Worm (Caenorhabditis elegans) whole organism, late embryonic: Measurements from ENCODE around the gene F27B10.1.

Experiments
- F13H6.1 ChIP-seq: sonication (generic microtip); optimal IDR thresholded peaks from 2 replicates; lab custom pipeline; 2016; ENCODE audit warnings: missing genetic modification characterization, missing compliant biosample characterization
- K02D7.2 ChIP-seq: sonication (generic microtip); optimal IDR thresholded peaks from 2 replicates; lab custom pipeline; 2017; ENCODE audit warnings: mild to moderate bottlenecking, missing genetic modification characterization, missing compliant biosample characterization
- K09A11.1 ChIP-seq: sonication (generic microtip); optimal IDR thresholded peaks from 2 replicates; lab custom pipeline; 2017; ENCODE audit warnings: antibody characterized with exemption, mild to moderate bottlenecking, missing genetic modification characterization, missing compliant biosample characterization; ENCODE audit not compliant: insufficient read depth
- T23F11.4 ChIP-seq: fragments of 200-800 bp; sonication (Bioruptor generic); optimal IDR thresholded peaks from 2 replicates; lab custom pipeline; 2018; ENCODE audit warnings: mild to moderate bottlenecking, missing genetic modification characterization, missing compliant biosample characterization
- Y22D7AL.16 ChIP-seq: sonication (generic microtip); optimal IDR thresholded peaks from 2 replicates; lab custom pipeline; 2016; ENCODE audit warnings: missing genetic modification characterization, missing compliant biosample characterization
- ama-1 ChIP-seq: fragments of 150-350 bp; optimal IDR thresholded peaks from 2 replicates; lab custom pipeline; 2014
- ceh-14 ChIP-seq: sonication (generic microtip); optimal IDR thresholded peaks from 2 replicates; lab custom pipeline; 2016; ENCODE audit warnings: missing genotype, missing genetic modification characterization, missing compliant biosample characterization
- ceh-18 ChIP-seq: sonication (generic microtip); optimal IDR thresholded peaks from 2 replicates; lab custom pipeline; 2016; ENCODE audit warnings: missing genetic modification characterization, missing compliant biosample characterization
- ceh-19 ChIP-seq: fragments of 200-800 bp; sonication (Bioruptor generic); optimal IDR thresholded peaks from 2 replicates; lab custom pipeline; 2018; ENCODE audit warnings: mild to moderate bottlenecking, missing genetic modification characterization, missing compliant biosample characterization
- ceh-2 ChIP-seq: sonication (generic microtip); optimal IDR thresholded peaks from 2 replicates; lab custom pipeline; 2016; ENCODE audit warnings: missing genotype, missing genetic modification characterization, missing compliant biosample characterization
- ceh-30 ChIP-seq: fragments of 150-350 bp; optimal IDR thresholded peaks from 2 replicates; lab custom pipeline; 2014; ENCODE audit warnings: missing biosample characterization, missing genetic modification characterization
- ceh-31 ChIP-seq: sonication (generic microtip); optimal IDR thresholded peaks from 2 replicates; lab custom pipeline; 2016; ENCODE audit warnings: missing genetic modification characterization, missing compliant biosample characterization
- ceh-34 ChIP-seq: sonication (generic microtip); optimal IDR thresholded peaks from 2 replicates; lab custom pipeline; 2016; ENCODE audit warnings: mild to moderate bottlenecking, missing genetic modification characterization, missing compliant biosample characterization
- ceh-48 ChIP-seq: sonication (generic microtip); optimal IDR thresholded peaks from 2 replicates; lab custom pipeline; 2016; ENCODE audit warnings: missing genetic modification characterization, inconsistent platforms, missing compliant biosample characterization
- ceh-6 ChIP-seq: fragments of 200-800 bp; sonication (Bioruptor generic); optimal IDR thresholded peaks from 2 replicates; lab custom pipeline; 2018; ENCODE audit warnings: mild to moderate bottlenecking, missing genetic modification characterization, missing compliant biosample characterization
- dve-1 ChIP-seq: sonication (generic microtip); optimal IDR thresholded peaks from 2 replicates; lab custom pipeline; 2017; ENCODE audit warnings: antibody characterized with exemption, mild to moderate bottlenecking, missing genetic modification characterization, missing compliant biosample characterization
- elt-2 ChIP-seq: sonication (generic microtip); optimal IDR thresholded peaks from 2 replicates; lab custom pipeline; 2016; ENCODE audit warnings: missing genetic modification reagents, missing genetic modification characterization, missing compliant biosample characterization
- ets-4 ChIP-seq: sonication (generic microtip); optimal IDR thresholded peaks from 2 replicates; lab custom pipeline; 2016; ENCODE audit warnings: missing genetic modification characterization, missing compliant biosample characterization
- eyg-1 ChIP-seq: sonication (generic microtip); optimal IDR thresholded peaks from 2 replicates; lab custom pipeline; 2016; ENCODE audit warnings: missing genotype, missing genetic modification characterization, missing compliant biosample characterization
- fkh-10 ChIP-seq: fragments of 150-350 bp; optimal IDR thresholded peaks from 2 replicates; lab custom pipeline; 2014; ENCODE audit warnings: missing biosample characterization, missing genetic modification reagents, missing genetic modification characterization
- hlh-15 ChIP-seq: sonication (generic microtip); optimal IDR thresholded peaks from 2 replicates; lab custom pipeline; 2016; ENCODE audit warnings: missing genetic modification characterization, missing compliant biosample characterization
- hlh-30 ChIP-seq: sonication (generic microtip); optimal IDR thresholded peaks from 2 replicates; lab custom pipeline; 2017; ENCODE audit warnings: antibody characterized with exemption, missing genetic modification characterization, missing compliant biosample characterization; ENCODE audit not compliant: insufficient read depth
- madf-2 ChIP-seq: sonication (generic microtip); optimal IDR thresholded peaks from 2 replicates; lab custom pipeline; 2017; ENCODE audit warnings: missing genetic modification characterization, missing compliant biosample characterization
- mec-3 ChIP-seq: sonication (generic microtip); optimal IDR thresholded peaks from 2 replicates; lab custom pipeline; 2016; ENCODE audit warnings: borderline replicate concordance, missing genetic modification characterization, missing compliant biosample characterization
- nfya-1 ChIP-seq: sonication (generic microtip); optimal IDR thresholded peaks from 2 replicates; lab custom pipeline; 2017; ENCODE audit warnings: missing genetic modification characterization, mild to moderate bottlenecking, missing compliant biosample characterization, antibody characterized with exemption, moderate library complexity
- nhr-232 ChIP-seq: sonication (generic microtip); optimal IDR thresholded peaks from 2 replicates; lab custom pipeline; 2016; ENCODE audit warnings: missing genetic modification characterization, missing compliant biosample characterization
- odd-2 ChIP-seq: sonication (generic microtip); optimal IDR thresholded peaks from 2 replicates; lab custom pipeline; 2017; ENCODE audit warnings: antibody characterized with exemption, mild to moderate bottlenecking, missing genetic modification characterization, missing compliant biosample characterization
- pag-3 ChIP-seq: sonication (generic microtip); optimal IDR thresholded peaks from 2 replicates; lab custom pipeline; 2016; ENCODE audit warnings: missing compliant biosample characterization, missing genetic modification characterization, borderline replicate concordance
- pax-1 ChIP-seq: fragments of 150-350 bp; optimal IDR thresholded peaks from 2 replicates; lab custom pipeline; 2014; ENCODE audit warnings: missing biosample characterization, missing genetic modification characterization
- pha-2 ChIP-seq: sonication (generic microtip); optimal IDR thresholded peaks from 2 replicates; lab custom pipeline; 2017; ENCODE audit warnings: mild to moderate bottlenecking, missing genetic modification characterization, missing compliant biosample characterization
- pqm-1 ChIP-seq: sonication (generic microtip); optimal IDR thresholded peaks from 2 replicates; lab custom pipeline; 2016; ENCODE audit warnings: missing genetic modification characterization, missing compliant biosample characterization
- ref-2 ChIP-seq: sonication (generic microtip); optimal IDR thresholded peaks from 2 replicates; lab custom pipeline; 2016; ENCODE audit warnings: missing genetic modification characterization, missing compliant biosample characterization
- rnt-1 ChIP-seq: sonication (generic microtip); optimal IDR thresholded peaks from 2 replicates; lab custom pipeline; 2016; ENCODE audit warnings: missing genetic modification characterization, missing compliant biosample characterization
- sdc-2 ChIP-seq: sonication (generic microtip); optimal IDR thresholded peaks from 2 replicates; lab custom pipeline; 2016; ENCODE audit warnings: missing genotype, missing genetic modification characterization, missing compliant biosample characterization
- sox-2 ChIP-seq: fragments of 200-800 bp; sonication (Bioruptor generic); IDR thresholded peaks from 2 replicates; pipeline ENCODE4 v1.3.6; 2022; ENCODE audit warnings: missing genetic modification reagents, missing genetic modification characterization, missing compliant biosample characterization
- syd-9 ChIP-seq: sonication (generic microtip); optimal IDR thresholded peaks from 2 replicates; lab custom pipeline; 2016; ENCODE audit warnings: mild to moderate bottlenecking, missing genetic modification characterization, moderate library complexity, missing compliant biosample characterization
- tbx-7 ChIP-seq: sonication (generic microtip); optimal IDR thresholded peaks from 2 replicates; lab custom pipeline; 2016; ENCODE audit warnings: missing genotype, missing genetic modification characterization, missing compliant biosample characterization
- ttx-3 ChIP-seq: sonication (generic microtip); optimal IDR thresholded peaks from 2 replicates; lab custom pipeline; 2016; ENCODE audit warnings: missing genetic modification reagents, missing genetic modification characterization, missing compliant biosample characterization
- unc-86 ChIP-seq: sonication (generic microtip); optimal IDR thresholded peaks from 2 replicates; lab custom pipeline; 2016; ENCODE audit warnings: missing genetic modification characterization, missing compliant biosample characterization

F27B10.1 gene

ce11 chrV:7093720-7094401, 21.5 kb downstream of the F27B10.1 start, which contains the start of gene nhr-135:
Gene nhr-135 (minus strand): TSS chrV:7093770.
- TF ChIP-seq pqm-1 (tag; lab: Kevin White, UChicago) (no peak), elt-2 (tag; lab: Kevin White, UChicago) (peak; percentile 8), ceh-19 (GFP tag; lab: Kevin White, UChicago) (no peak), ceh-14 (tag; lab: Kevin White, UChicago) (no peak), ceh-31 (tag; lab: Kevin White, UChicago) (no peak)

ce11 chrV:7095254-7095990, 23.0 kb downstream of the F27B10.1 start:
- no peak for TF ChIP-seq ceh-34 (tag; lab: Kevin White, UChicago)
- TF ChIP-seq T23F11.4 (GFP tag; lab: Kevin White, UChicago): no peak
- no peak for TF ChIP-seq ceh-18

- no peak for TF ChIP-seq Y22D7AL.16 (tag; lab: Kevin White, UChicago)
- TF ChIP-seq sdc-2 (tag; lab: Kevin White, UChicago): no peak
- TF ChIP-seq rnt-1 (tag; lab: Kevin White, UChicago): no peak
- no peak for TF ChIP-seq ceh-18
- TF ChIP-seq syd-9: no peak
- TF ChIP-seq ceh-31 (tag; lab: Kevin White, UChicago): no peak
- no peak for TF ChIP-seq K09A11.1 (tag; lab: Kevin White, UChicago)
- TF ChIP-seq ceh-14 (tag; lab: Kevin White, UChicago): no peak
- no peak for TF ChIP-seq ref-2 (tag; lab: Kevin White, UChicago)
- TF ChIP-seq F13H6.1 (tag; lab: Kevin White, UChicago): no peak
- no peak for TF ChIP-seq T23F11.4 (GFP tag; lab: Kevin White, UChicago)
- no peak for TF ChIP-seq nfya-1 (tag; lab: Kevin White, UChicago)
- TF ChIP-seq odd-2 (tag; lab: Kevin White, UChicago): no peak
- no peak for TF ChIP-seq ceh-34 (tag; lab: Kevin White, UChicago)
- TF ChIP-seq hlh-15 (tag; lab: Kevin White, UChicago): no peak
- no peak for TF ChIP-seq ceh-2 (tag; lab: Kevin White, UChicago)
Measured at ce11 chrV:7096129-7096730, 23.8 kb downstream of the F27B10.1 start.

ce11 chrV:7096811-7097210, 24.4 kb downstream of the F27B10.1 start:
- no peak for TF ChIP-seq pha-2
- no peak for TF ChIP-seq madf-2 (tag; lab: Kevin White, UChicago)
- no peak for TF ChIP-seq pag-3 (tag; lab: Kevin White, UChicago)
- no peak for TF ChIP-seq syd-9
- TF ChIP-seq unc-86 (tag; lab: Kevin White, UChicago): no peak
- no peak for TF ChIP-seq K02D7.2
- no peak for TF ChIP-seq nfya-1 (tag; lab: Kevin White, UChicago)
- no peak for TF ChIP-seq ceh-30 (tag; lab: Kevin White, UChicago)
- TF ChIP-seq fkh-10: no peak
- no peak for TF ChIP-seq sox-2 (GFP tag; lab: Robert Waterston, UW)
- no peak for TF ChIP-seq tbx-7

- no peak for TF ChIP-seq eyg-1 (tag; lab: Kevin White, UChicago)
- TF ChIP-seq dve-1 (tag; lab: Kevin White, UChicago): no peak
- TF ChIP-seq ceh-34 (tag; lab: Kevin White, UChicago): no peak
- TF ChIP-seq ttx-3 (tag; lab: Kevin White, UChicago): no peak
- no peak for TF ChIP-seq hlh-30
- no peak for TF ChIP-seq ceh-6 (GFP tag; lab: Kevin White, UChicago)
- no peak for TF ChIP-seq ets-4 (tag; lab: Kevin White, UChicago)
- no peak for TF ChIP-seq ama-1 (lab: Kevin White, UChicago)
- no peak for TF ChIP-seq hlh-15 (tag; lab: Kevin White, UChicago)
- no peak for TF ChIP-seq tbx-7
- no peak for TF ChIP-seq ceh-14 (tag; lab: Kevin White, UChicago)
- no peak for TF ChIP-seq ceh-2 (tag; lab: Kevin White, UChicago)
- TF ChIP-seq ceh-48 (tag; lab: Kevin White, UChicago): no peak
- no peak for TF ChIP-seq ceh-31 (tag; lab: Kevin White, UChicago)
- TF ChIP-seq nhr-232 (tag; lab: Kevin White, UChicago): no peak
- TF ChIP-seq ref-2 (tag; lab: Kevin White, UChicago): no peak
- no peak for TF ChIP-seq K02D7.2
- no peak for TF ChIP-seq mec-3 (tag; lab: Kevin White, UChicago)
- TF ChIP-seq F13H6.1 (tag; lab: Kevin White, UChicago): no peak
- no peak for TF ChIP-seq pax-1
Measured at ce11 chrV:7103247-7103646, 30.8 kb downstream of the F27B10.1 start, which contains the start of gene odr-2. Gene odr-2 (plus strand): TSS chrV:7103547.
